Worm (Caenorhabditis elegans): ENCODE measurements around the gene Y67D8C.22.

DNA sequence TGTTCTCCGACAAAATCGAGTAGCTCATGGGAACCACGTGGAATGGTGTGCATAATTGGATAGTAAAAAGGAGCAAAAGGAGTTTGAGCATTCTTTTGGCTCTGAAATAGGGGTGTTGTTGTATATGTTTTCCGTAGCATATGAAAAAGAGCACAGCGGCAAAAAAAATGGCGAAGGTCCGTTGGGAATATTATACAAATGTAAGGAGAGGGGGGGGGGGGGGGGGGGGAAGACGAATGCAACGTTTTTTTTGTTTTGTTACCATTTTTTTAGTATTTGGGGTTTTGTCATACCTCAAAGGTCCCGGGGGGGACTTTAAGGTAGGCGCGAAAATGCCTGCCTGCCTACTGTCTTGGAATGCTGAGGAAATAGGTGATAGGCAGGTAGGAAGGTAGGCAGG lies 47.3 kb downstream of the Y67D8C.22 start, which contains the start of gene ndnf-1:
- TF ChIP-seq nhr-41 (GFP tag; IDR thresholded peaks at IDR 0.05) (no peak), zfp-2 (tag; optimal IDR thresholded peaks at IDR 0.05) (no peak), snpc-4 (tag; optimal IDR thresholded peaks at IDR 0.05) (no peak)

Data from whole organism, L4 larva.